Fruit fly (Drosophila melanogaster) Kc167 (cell line): Measurements from ENCODE around the gene rec.

Source experiments
- Myc ChIP-seq: fragments of >200 bp; optimal IDR thresholded peaks from 2 replicates; lab custom pipeline; 2017; ENCODE audit warnings: missing external identifiers
- Sin3A ChIP-seq: fragments of >200 bp; optimal IDR thresholded peaks from 2 replicates; lab custom pipeline; 2018; ENCODE audit warnings: missing external identifiers
- h ChIP-seq: fragments of >200 bp; optimal IDR thresholded peaks from 3 replicates; lab custom pipeline; 2018; ENCODE audit warnings: missing external identifiers
- insv ChIP-seq: fragments of >200 bp; optimal IDR thresholded peaks from 3 replicates; lab custom pipeline; 2018; ENCODE audit warnings: missing external identifiers
- psq ChIP-seq: fragments of >200 bp; optimal IDR thresholded peaks from 2 replicates; lab custom pipeline; 2017; ENCODE audit warnings: missing external identifiers
- ttk ChIP-seq: sonication (Bioruptor generic); optimal IDR thresholded peaks from 2 replicates; lab custom pipeline; 2017; ENCODE audit warnings: missing external identifiers

rec gene

dm6 chr3R:15832525-15832924 lies at the start of gene rec:
rec (minus strand) TSS chr3R:15832632.
- TF ChIP-seq h (lab: Kevin White, UChicago) (no peak), insv (lab: Kevin White, UChicago) (no peak), Sin3A (lab: Kevin White, UChicago) (no peak), psq (lab: Kevin White, UChicago) (no peak), Myc (lab: Kevin White, UChicago) (no peak), ttk (lab: Kevin White, UChicago) (no peak)

- TF ChIP-seq insv (lab: Kevin White, UChicago) (no peak), h (lab: Kevin White, UChicago) (no peak), ttk (lab: Kevin White, UChicago) (no peak), Sin3A (lab: Kevin White, UChicago) (no peak), Myc (lab: Kevin White, UChicago) (no peak), psq (lab: Kevin White, UChicago) (no peak)
These were observed 43.2 kb upstream of the rec start, which contains the start of gene CG31183 for dm6 chr3R:15875611-15876010. CG31183 (minus strand) TSS chr3R:15875939.

- TF ChIP-seq Myc (lab: Kevin White, UChicago) (no peak), Sin3A (lab: Kevin White, UChicago) (no peak), ttk (lab: Kevin White, UChicago) (no peak), h (lab: Kevin White, UChicago) (no peak), psq (lab: Kevin White, UChicago) (no peak), insv (lab: Kevin White, UChicago) (no peak)
These were observed 40.5 kb upstream of the rec start for dm6 chr3R:15872829-15873440.

dm6 chr3R:15859896-15860295 lies 27.5 kb upstream of the rec start, which contains the start of gene CG9632:
CG9632 (plus strand) TSS chr3R:15860196.
- no peak for TF ChIP-seq h (lab: Kevin White, UChicago)
- no peak for TF ChIP-seq Sin3A (lab: Kevin White, UChicago)
- TF ChIP-seq psq (lab: Kevin White, UChicago), result no peak
- no peak for TF ChIP-seq Myc (lab: Kevin White, UChicago)
- no peak for TF ChIP-seq ttk (lab: Kevin White, UChicago)
- no peak for TF ChIP-seq insv (lab: Kevin White, UChicago)

- TF ChIP-seq h (lab: Kevin White, UChicago) (no peak), insv (lab: Kevin White, UChicago) (no peak), psq (lab: Kevin White, UChicago) (no peak), Sin3A (lab: Kevin White, UChicago) (no peak), ttk (lab: Kevin White, UChicago) (no peak), Myc (lab: Kevin White, UChicago) (no peak)
These were observed 24.8 kb upstream of the rec start, which contains the start of gene Hmt-1 for dm6 chr3R:15857189-15857767. Hmt-1 (minus strand) TSS chr3R:15857470.

- TF ChIP-seq insv (lab: Kevin White, UChicago), result no peak
- no peak for TF ChIP-seq ttk (lab: Kevin White, UChicago)
- TF ChIP-seq Sin3A (lab: Kevin White, UChicago), result no peak
- TF ChIP-seq Myc (lab: Kevin White, UChicago), result no peak
- no peak for TF ChIP-seq h (lab: Kevin White, UChicago)
- no peak for TF ChIP-seq psq (lab: Kevin White, UChicago)
These were observed 20.9 kb upstream of the rec start, which contains the start of gene cv-d for dm6 chr3R:15853347-15853746. cv-d (minus strand) TSS chr3R:15853581.

dm6 chr3R:15851912-15852311 lies 19.5 kb upstream of the rec start:
- TF ChIP-seq ttk (lab: Kevin White, UChicago), result no peak
- no peak for TF ChIP-seq Myc (lab: Kevin White, UChicago)
- no peak for TF ChIP-seq psq (lab: Kevin White, UChicago)
- TF ChIP-seq h (lab: Kevin White, UChicago), result no peak
- TF ChIP-seq Sin3A (lab: Kevin White, UChicago), result no peak
- no peak for TF ChIP-seq insv (lab: Kevin White, UChicago)

- TF ChIP-seq insv (lab: Kevin White, UChicago) (no peak), ttk (lab: Kevin White, UChicago) (no peak), h (lab: Kevin White, UChicago) (no peak), psq (lab: Kevin White, UChicago) (no peak), Myc (lab: Kevin White, UChicago) (no peak), Sin3A (lab: Kevin White, UChicago) (no peak)
These were observed 13.8 kb upstream of the rec start, which contains the start of gene CG4546 for dm6 chr3R:15846234-15846633. CG4546 (plus strand) TSS chr3R:15846534.

- no peak for TF ChIP-seq Sin3A (lab: Kevin White, UChicago)
- TF ChIP-seq ttk (lab: Kevin White, UChicago), result no peak
- no peak for TF ChIP-seq psq (lab: Kevin White, UChicago)
- TF ChIP-seq insv (lab: Kevin White, UChicago), result no peak
- no peak for TF ChIP-seq h (lab: Kevin White, UChicago)
- TF ChIP-seq Myc (lab: Kevin White, UChicago), result no peak
These were observed 6.9 kb upstream of the rec start, which contains the start of gene Pbp45 for dm6 chr3R:15839294-15839693. Pbp45 (minus strand) TSS chr3R:15839515.

dm6 chr3R:15836864-15837824 lies 4.7 kb upstream of the rec start, which contains the start of the genes ND-23 and spn-E:
ND-23 (minus strand) TSS chr3R:15837117.
spn-E (plus strand) TSS chr3R:15837419.
- no peak for TF ChIP-seq Myc (lab: Kevin White, UChicago)
- TF ChIP-seq psq (lab: Kevin White, UChicago), result no peak
- TF ChIP-seq Sin3A (lab: Kevin White, UChicago), result no peak
- TF ChIP-seq insv (lab: Kevin White, UChicago), result no peak
